Fruit fly (Drosophila melanogaster) whole organism, prepupa: ENCODE measurements around the gene CG34256.

Experiments
- Blimp-1 ChIP-seq: fragments of 200-800 bp; sonication (Bioruptor generic); optimal IDR thresholded peaks from 3 replicates; lab custom pipeline; 2017; ENCODE audit warnings: missing biosample characterization, missing genetic modification characterization, mild to moderate bottlenecking, moderate library complexity, missing genetic modification reagents
- CG10669 ChIP-seq: fragments of 200-800 bp; sonication (Bioruptor generic); optimal IDR thresholded peaks from 3 replicates; lab custom pipeline; 2018; ENCODE audit warnings: missing biosample characterization, mild to moderate bottlenecking, missing genetic modification characterization, moderate library complexity
- CG11294 ChIP-seq: fragments of 200-800 bp; sonication (Bioruptor generic); IDR thresholded peaks from 2 replicates; pipeline ENCODE4 v1.3.6; 2022; ENCODE audit warnings: missing biosample characterization, missing genetic modification characterization
- CG11762 ChIP-seq: fragments of 200-800 bp; sonication (Bioruptor generic); optimal IDR thresholded peaks from 3 replicates; lab custom pipeline; 2016; ENCODE audit warnings: missing biosample characterization, missing genetic modification characterization; ENCODE audit not compliant: insufficient read depth
- CG11902 ChIP-seq: fragments of 200-800 bp; sonication (Bioruptor generic); optimal IDR thresholded peaks from 3 replicates; lab custom pipeline; 2016; ENCODE audit warnings: missing biosample characterization, missing genetic modification characterization
- CG1621 ChIP-seq: fragments of 200-800 bp; sonication (Bioruptor generic); optimal IDR thresholded peaks from 3 replicates; lab custom pipeline; 2018; ENCODE audit warnings: missing biosample characterization, mild to moderate bottlenecking, missing genetic modification characterization
- CG16779 ChIP-seq: fragments of 200-800 bp; sonication (Bioruptor generic); optimal IDR thresholded peaks from 3 replicates; lab custom pipeline; 2017; ENCODE audit warnings: missing biosample characterization, mild to moderate bottlenecking, missing genetic modification characterization
- CG3032 ChIP-seq: fragments of 200-800 bp; optimal IDR thresholded peaks from 2 replicates; lab custom pipeline; 2019; ENCODE audit warnings: missing biosample characterization, mild to moderate bottlenecking, missing genetic modification characterization, moderate library complexity
- CG31627 ChIP-seq: fragments of 200-800 bp; sonication (Bioruptor generic); optimal IDR thresholded peaks from 3 replicates; lab custom pipeline; 2016; ENCODE audit warnings: missing biosample characterization, missing genetic modification characterization
- CG32006 ChIP-seq: fragments of 200-800 bp; sonication (Bioruptor generic); optimal IDR thresholded peaks from 3 replicates; lab custom pipeline; 2017; ENCODE audit warnings: missing biosample characterization, mild to moderate bottlenecking, missing genetic modification characterization
- CG6276 ChIP-seq: fragments of 200-800 bp; sonication (Bioruptor generic); optimal IDR thresholded peaks from 2 replicates; lab custom pipeline; 2017; ENCODE audit warnings: missing biosample characterization, mild to moderate bottlenecking, missing genetic modification characterization
- CG6792 ChIP-seq: fragments of 200-800 bp; sonication (Bioruptor generic); optimal IDR thresholded peaks from 3 replicates; lab custom pipeline; 2016; ENCODE audit warnings: missing biosample characterization, missing genetic modification characterization
- CG7368 ChIP-seq: fragments of 200-800 bp; sonication (Bioruptor generic); optimal IDR thresholded peaks from 3 replicates; lab custom pipeline; 2016; ENCODE audit warnings: missing biosample characterization, missing genetic modification characterization
- CG8319 ChIP-seq: fragments of 200-800 bp; sonication (Bioruptor generic); optimal IDR thresholded peaks from 3 replicates; lab custom pipeline; 2016; ENCODE audit warnings: missing biosample characterization, missing genetic modification characterization
- Eip78C ChIP-seq: fragments of 200-800 bp; sonication (Bioruptor generic); peaks from one replicate; lab custom pipeline; 2016; ENCODE audit warnings: missing biosample characterization, missing genetic modification characterization
- Ets21C ChIP-seq: fragments of 200-800 bp; sonication (Bioruptor generic); optimal IDR thresholded peaks from 3 replicates; lab custom pipeline; 2016; ENCODE audit warnings: missing biosample characterization, missing genetic modification characterization
- Gug ChIP-seq: fragments of 200-800 bp; sonication (Bioruptor generic); IDR thresholded peaks from 2 replicates; pipeline ENCODE4 v1.3.6; 2022; ENCODE audit warnings: missing biosample characterization, missing genetic modification characterization
- Hr38 ChIP-seq: sonication (Bioruptor generic); optimal IDR thresholded peaks from 2 replicates; lab custom pipeline; 2016; ENCODE audit warnings: missing biosample characterization, missing genetic modification characterization
- Sox102F ChIP-seq: fragments of 200-800 bp; sonication (Bioruptor generic); optimal IDR thresholded peaks from 2 replicates; lab custom pipeline; 2016; ENCODE audit warnings: missing biosample characterization, mild to moderate bottlenecking, missing genetic modification characterization
- Sox14 ChIP-seq: fragments of 200-800 bp; sonication (Bioruptor generic); optimal IDR thresholded peaks from 3 replicates; lab custom pipeline; 2016; ENCODE audit warnings: missing biosample characterization, missing genetic modification characterization
- achi ChIP-seq: fragments of 200-800 bp; sonication (Bioruptor generic); optimal IDR thresholded peaks from 3 replicates; lab custom pipeline; 2016; ENCODE audit warnings: missing biosample characterization, missing genetic modification characterization
- acj6 ChIP-seq: fragments of 200-800 bp; sonication (Bioruptor generic); optimal IDR thresholded peaks from 3 replicates; lab custom pipeline; 2016; ENCODE audit warnings: missing biosample characterization, missing genetic modification characterization
- dac ChIP-seq: fragments of 200-800 bp; sonication (Bioruptor generic); optimal IDR thresholded peaks from 2 replicates; lab custom pipeline; 2017; ENCODE audit warnings: missing biosample characterization, mild to moderate bottlenecking, missing genetic modification characterization
- eg ChIP-seq: fragments of 200-800 bp; sonication (Bioruptor generic); IDR thresholded peaks from 3 replicates; pipeline ENCODE4 v1.3.6; 2022; ENCODE audit warnings: missing biosample characterization, missing genetic modification characterization
- fkh ChIP-seq: fragments of 200-800 bp; sonication (Bioruptor generic); optimal IDR thresholded peaks from 3 replicates; lab custom pipeline; 2017; ENCODE audit warnings: missing biosample characterization, mild to moderate bottlenecking, missing genetic modification characterization, moderate library complexity
- net ChIP-seq: fragments of 200-800 bp; sonication (Bioruptor generic); optimal IDR thresholded peaks from 3 replicates; lab custom pipeline; 2016; ENCODE audit warnings: missing biosample characterization, missing genetic modification characterization
- spab ChIP-seq: fragments of 200-800 bp; sonication (Bioruptor generic); optimal IDR thresholded peaks from 2 replicates; lab custom pipeline; 2017; ENCODE audit warnings: missing biosample characterization, mild to moderate bottlenecking, missing genetic modification characterization, missing genetic modification reagents
- ss ChIP-seq, 2 experiments: fragments of 200-800 bp; sonication (Bioruptor generic); optimal IDR thresholded peaks; 2 replicates in 1 of 2; 3 replicates in 1 of 2; lab custom pipeline; 2017 to 2018; ENCODE audit warnings: mild to moderate bottlenecking in 2 of 2, missing biosample characterization in 2 of 2, missing genetic modification characterization in 2 of 2, moderate library complexity in 1 of 2
- topi ChIP-seq: fragments of 200-800 bp; sonication (Bioruptor generic); optimal IDR thresholded peaks from 3 replicates; lab custom pipeline; 2016; ENCODE audit warnings: missing biosample characterization, missing genetic modification characterization
- vri ChIP-seq: fragments of 200-800 bp; sonication (Bioruptor generic); optimal IDR thresholded peaks from 3 replicates; lab custom pipeline; 2016; ENCODE audit warnings: missing biosample characterization, mild to moderate bottlenecking, missing genetic modification characterization

Gene CG34256

dm6 chr3L:19016133-19016804, 26.7 kb upstream of the CG34256 start (continued):
- TF ChIP-seq CG6792 (peak; percentile 45), CG8319 (GFP tag; lab: Kevin White, UChicago) (peak; percentile 16), Sox102F (peak; percentile 59), Ets21C (no peak), CG11762 (peak; percentile 48), net (GFP tag; lab: Kevin White, UChicago) (peak; percentile 69), CG32006 (GFP tag; lab: Kevin White, UChicago) (peak; percentile 80), CG11294 (GFP tag; lab: Robert Waterston, UW) (no peak), ss (GFP tag; optimal IDR thresholded peaks at IDR 0.05; lab: Kevin White, UChicago) (peak; percentile 46 to 56), Gug (GFP tag; lab: Robert Waterston, UW) (peak; percentile 31; the same call in 1 of the 2 replicates), acj6 (GFP tag; lab: Kevin White, UChicago) (peak; percentile 62), spab (GFP tag; lab: Kevin White, UChicago) (peak; percentile 25), CG3032 (tag; lab: Kevin White, UChicago) (peak; percentile 67), CG7368 (GFP tag; lab: Kevin White, UChicago) (peak; percentile 17), CG1621 (tag; lab: Kevin White, UChicago) (no peak), achi (GFP tag; lab: Kevin White, UChicago) (peak; percentile 56), CG11902 (GFP tag; lab: Kevin White, UChicago) (peak; percentile 13), eg (GFP tag; lab: Robert Waterston, UW) (peak; percentile 36; the same call in 1 of the 3 replicates)

- TF ChIP-seq Eip78C (GFP tag; lab: Kevin White, UChicago), result peak; percentile 50
- TF ChIP-seq CG16779 (tag; lab: Kevin White, UChicago), result no peak
- peak; percentile 72 for TF ChIP-seq vri (GFP tag; lab: Kevin White, UChicago)
- no peak for TF ChIP-seq acj6 (GFP tag; lab: Kevin White, UChicago)
- TF ChIP-seq, all 60 proteins: peak for 2
Observed at dm6 chr3L:19015454-19016054, 25.9 kb upstream of the CG34256 start.

DNA sequence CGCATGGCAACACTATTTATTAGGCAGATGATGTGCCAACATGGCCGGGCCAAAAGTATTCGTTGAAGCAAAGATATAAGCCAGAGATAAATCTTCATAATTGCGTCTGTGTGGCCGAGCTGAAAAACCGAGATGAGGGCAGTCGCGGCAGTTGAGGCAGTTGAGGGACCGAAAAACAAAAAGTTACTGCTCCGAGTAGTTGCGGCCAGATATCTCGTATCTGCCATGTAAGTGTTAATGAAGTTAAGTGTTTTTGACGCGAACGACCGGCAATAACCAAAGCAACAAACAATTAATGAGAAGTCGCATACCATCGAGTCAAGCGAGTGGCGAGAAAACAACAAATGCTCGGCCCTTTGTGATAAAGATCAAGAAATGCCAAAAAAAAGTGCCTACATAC, 25.2 kb upstream of the CG34256 start:
- TF ChIP-seq Blimp-1 (GFP tag; lab: Kevin White, UChicago) (no peak), topi (GFP tag; lab: Kevin White, UChicago) (no peak), Sox102F (no peak), CG6276 (GFP tag; lab: Kevin White, UChicago) (no peak), CG16779 (tag; lab: Kevin White, UChicago) (no peak), CG32006 (GFP tag; lab: Kevin White, UChicago) (no peak)
- TF ChIP-seq, all 60 proteins: peak for 0

- TF ChIP-seq achi (GFP tag; lab: Kevin White, UChicago) (no peak), dac (GFP tag; lab: Kevin White, UChicago) (no peak), Blimp-1 (GFP tag; lab: Kevin White, UChicago) (no peak), CG31627 (GFP tag; lab: Kevin White, UChicago) (no peak), fkh (GFP tag; lab: Kevin White, UChicago) (no peak), Sox14 (GFP tag; lab: Kevin White, UChicago) (no peak)
Observed at dm6 chr3L:19014090-19014489, 24.5 kb upstream of the CG34256 start.

dm6 chr3L:19013086-19013752, 23.6 kb upstream of the CG34256 start:
- TF ChIP-seq CG10669 (GFP tag; lab: Kevin White, UChicago) (no peak), CG31627 (GFP tag; lab: Kevin White, UChicago) (no peak), CG6792 (no peak), Eip78C (GFP tag; lab: Kevin White, UChicago) (no peak), Hr38 (GFP tag; lab: Kevin White, UChicago) (no peak)
- TF ChIP-seq, all 60 proteins: peak for 0
